Fruit fly (Drosophila melanogaster) whole organism, adult: ENCODE results near the gene CG43707.

Experiments used
- CG11617 ChIP-seq: fragments of 200-800 bp; sonication (Bioruptor generic); optimal IDR thresholded peaks from 2 replicates; lab custom pipeline; 2017; ENCODE audit warnings: mild to moderate bottlenecking, missing biosample characterization, missing genetic modification reagents, missing genetic modification characterization
- CG12768 ChIP-seq: fragments of 200-800 bp; sonication (Bioruptor generic); optimal IDR thresholded peaks from 2 replicates; lab custom pipeline; 2017; ENCODE audit warnings: missing biosample characterization, missing genetic modification characterization, mild to moderate bottlenecking, moderate library complexity, missing genetic modification reagents
- CG14711 ChIP-seq: fragments of 200-800 bp; sonication (Bioruptor generic); optimal IDR thresholded peaks from 2 replicates; lab custom pipeline; 2018; ENCODE audit warnings: missing biosample characterization, mild to moderate bottlenecking, missing genetic modification characterization, moderate library complexity
- CG1620 ChIP-seq: fragments of 200-800 bp; sonication (Bioruptor generic); optimal IDR thresholded peaks from 2 replicates; lab custom pipeline; 2016; ENCODE audit warnings: missing biosample characterization, missing genetic modification characterization
- CG33017 ChIP-seq: fragments of 200-800 bp; sonication (Bioruptor generic); optimal IDR thresholded peaks from 2 replicates; lab custom pipeline; 2018; ENCODE audit warnings: missing biosample characterization, mild to moderate bottlenecking, missing genetic modification characterization, moderate library complexity
- CG5204 ChIP-seq: fragments of 200-800 bp; sonication (Bioruptor generic); optimal IDR thresholded peaks from 2 replicates; lab custom pipeline; 2016; ENCODE audit warnings: missing biosample characterization, missing genetic modification characterization
- CG7045 ChIP-seq: fragments of 200-800 bp; sonication (Bioruptor generic); optimal IDR thresholded peaks from 2 replicates; lab custom pipeline; 2017; ENCODE audit warnings: missing biosample characterization, mild to moderate bottlenecking, missing genetic modification characterization
- CG7101 ChIP-seq: fragments of 200-800 bp; sonication (Bioruptor generic); optimal IDR thresholded peaks from 2 replicates; lab custom pipeline; 2018; ENCODE audit warnings: missing biosample characterization, mild to moderate bottlenecking, missing genetic modification characterization, moderate library complexity
- Clk ChIP-seq: fragments of 200-800 bp; sonication (Bioruptor generic); optimal IDR thresholded peaks from 2 replicates; lab custom pipeline; 2017; ENCODE audit warnings: missing biosample characterization, missing genetic modification characterization
- Crg-1 ChIP-seq: fragments of 200-800 bp; sonication (Bioruptor generic); optimal IDR thresholded peaks from 2 replicates; lab custom pipeline; 2016; ENCODE audit warnings: missing biosample characterization, missing genetic modification characterization
- Hr96 ChIP-seq: fragments of 200-800 bp; sonication (Bioruptor generic); optimal IDR thresholded peaks from 2 replicates; lab custom pipeline; 2016; ENCODE audit warnings: missing biosample characterization, missing genetic modification characterization
- Mnt ChIP-seq: fragments of 200-800 bp; sonication (Bioruptor generic); optimal IDR thresholded peaks from 2 replicates; lab custom pipeline; 2016; ENCODE audit warnings: missing biosample characterization, mild to moderate bottlenecking, missing genetic modification characterization
- bab1 ChIP-seq: fragments of 200-800 bp; sonication (Bioruptor generic); optimal IDR thresholded peaks from 3 replicates; lab custom pipeline; 2019; ENCODE audit warnings: missing biosample characterization, mild to moderate bottlenecking, missing genetic modification characterization, moderate library complexity
- cic ChIP-seq: fragments of 200-800 bp; sonication (Bioruptor generic); optimal IDR thresholded peaks from 2 replicates; lab custom pipeline; 2017; ENCODE audit warnings: missing biosample characterization, mild to moderate bottlenecking, missing genetic modification characterization, moderate library complexity
- cnc ChIP-seq, 2 experiments: fragments of >200 bp; optimal IDR thresholded peaks; 2 replicates each; lab custom pipeline; 2017
- kay ChIP-seq: fragments of 200-800 bp; sonication (Bioruptor generic); peaks from one replicate; lab custom pipeline; 2016; ENCODE audit warnings: missing biosample characterization, missing genetic modification characterization, borderline replicate concordance
- ovo ChIP-seq: fragments of 200-800 bp; sonication (Bioruptor generic); optimal IDR thresholded peaks from 2 replicates; lab custom pipeline; 2016; ENCODE audit warnings: missing biosample characterization, missing genetic modification characterization
- pad ChIP-seq: fragments of 200-800 bp; sonication (Bioruptor generic); optimal IDR thresholded peaks from 3 replicates; lab custom pipeline; 2017; ENCODE audit warnings: missing biosample characterization, missing genetic modification characterization, mild to moderate bottlenecking, moderate library complexity, missing genetic modification reagents
- tj ChIP-seq: fragments of 200-800 bp; sonication (Bioruptor generic); optimal IDR thresholded peaks from 3 replicates; lab custom pipeline; 2017; ENCODE audit warnings: missing biosample characterization, mild to moderate bottlenecking, missing genetic modification characterization, moderate library complexity
- toe ChIP-seq: fragments of 200-800 bp; sonication (Bioruptor generic); optimal IDR thresholded peaks from 2 replicates; lab custom pipeline; 2016; ENCODE audit warnings: missing biosample characterization, missing genetic modification characterization

CG43707 gene

dm6 chr2L:3740443-3740842, 16.6 kb upstream of the CG43707 start:
- TF ChIP-seq Crg-1 (GFP tag; lab: Kevin White, UChicago) (no peak), CG12768 (GFP tag; lab: Kevin White, UChicago) (no peak), CG7045 (GFP tag; lab: Kevin White, UChicago) (no peak)

- TF ChIP-seq tj (GFP tag; lab: Kevin White, UChicago) (no peak), bab1 (GFP tag; lab: Kevin White, UChicago) (peak; percentile 7)
Measured at dm6 chr2L:3748691-3749090, 8.4 kb upstream of the CG43707 start.

- TF ChIP-seq ovo (GFP tag; lab: Kevin White, UChicago) (no peak), CG5204 (GFP tag; lab: Kevin White, UChicago) (peak; percentile 22)
Measured at dm6 chr2L:3754835-3755547, 2.1 kb upstream of the CG43707 start.

- TF ChIP-seq bab1 (GFP tag; lab: Kevin White, UChicago) (no peak), CG14711 (tag; lab: Kevin White, UChicago) (no peak), Crg-1 (GFP tag; lab: Kevin White, UChicago) (no peak), Clk (GFP tag; lab: Kevin White, UChicago) (no peak), CG7101 (tag; lab: Kevin White, UChicago) (no peak), ovo (GFP tag; lab: Kevin White, UChicago) (no peak), CG12768 (GFP tag; lab: Kevin White, UChicago) (no peak), tj (GFP tag; lab: Kevin White, UChicago) (no peak), Mnt (GFP tag; lab: Kevin White, UChicago) (no peak), CG33017 (tag; lab: Kevin White, UChicago) (no peak), Hr96 (GFP tag; lab: Kevin White, UChicago) (no peak), cic (GFP tag; lab: Kevin White, UChicago) (no peak), pad (GFP tag; lab: Kevin White, UChicago) (no peak), CG1620 (GFP tag; lab: Kevin White, UChicago) (no peak), toe (GFP tag; lab: Kevin White, UChicago) (no peak)
Measured at dm6 chr2L:3765194-3765593, 8.1 kb downstream of the CG43707 start, which contains the start of gene CG43703. CG43703 (plus strand) TSS chr2L:3765494.

- TF ChIP-seq kay (GFP tag; lab: Kevin White, UChicago) (peak; percentile 55), pad (GFP tag; lab: Kevin White, UChicago) (no peak), CG11617 (GFP tag; lab: Kevin White, UChicago) (no peak)
Measured at dm6 chr2L:3769718-3770461, 12.8 kb downstream of the CG43707 start.

- TF ChIP-seq toe (GFP tag; lab: Kevin White, UChicago) (peak; percentile 66), kay (GFP tag; lab: Kevin White, UChicago) (no peak), Clk (GFP tag; lab: Kevin White, UChicago) (no peak), CG1620 (GFP tag; lab: Kevin White, UChicago) (peak; percentile 61), Crg-1 (GFP tag; lab: Kevin White, UChicago) (peak; percentile 70), CG14711 (tag; lab: Kevin White, UChicago) (peak; percentile 70), cic (GFP tag; lab: Kevin White, UChicago) (peak; percentile 54), bab1 (GFP tag; lab: Kevin White, UChicago) (peak; percentile 88), ovo (GFP tag; lab: Kevin White, UChicago) (peak; percentile 56), tj (GFP tag; lab: Kevin White, UChicago) (peak; percentile 69), CG7101 (tag; lab: Kevin White, UChicago) (peak; percentile 94), CG11617 (GFP tag; lab: Kevin White, UChicago) (peak; percentile 83), CG7045 (GFP tag; lab: Kevin White, UChicago) (peak; percentile 80), pad (GFP tag; lab: Kevin White, UChicago) (peak; percentile 35), Hr96 (GFP tag; lab: Kevin White, UChicago) (peak; percentile 73), CG5204 (GFP tag; lab: Kevin White, UChicago) (peak; percentile 82), cnc (optimal IDR thresholded peaks at IDR 0.05; lab: Kevin White, UChicago) (no peak), CG12768 (GFP tag; lab: Kevin White, UChicago) (peak; percentile 69), Mnt (GFP tag; lab: Kevin White, UChicago) (peak; percentile 61), CG33017 (tag; lab: Kevin White, UChicago) (peak; percentile 94)
Measured at dm6 chr2L:3771109-3772067, 14.3 kb downstream of the CG43707 start, which contains the start of gene bowl. bowl (plus strand) TSS chr2L:3771700.
